Worm (Caenorhabditis elegans): ENCODE measurements around the gene F32D1.7.
"Not testable (repeated sequence)": the region's sequence is repeated elsewhere in the genome, so short reads cannot be mapped to it uniquely, and the experiment has no call there.

The F32D1.7 gene

ce11 chrV:4345714-4346113 is 30.3 kb downstream of the F32D1.7 start, which contains the start of gene figl-1:
figl-1 (minus strand) TSS chrV:4345999.
- TF ChIP-seq ceh-13 (GFP tag; optimal IDR thresholded peaks at IDR 0.05) = no peak
- TF ChIP-seq B0310.2 (tag; optimal IDR thresholded peaks at IDR 0.05) = no peak

DNA sequence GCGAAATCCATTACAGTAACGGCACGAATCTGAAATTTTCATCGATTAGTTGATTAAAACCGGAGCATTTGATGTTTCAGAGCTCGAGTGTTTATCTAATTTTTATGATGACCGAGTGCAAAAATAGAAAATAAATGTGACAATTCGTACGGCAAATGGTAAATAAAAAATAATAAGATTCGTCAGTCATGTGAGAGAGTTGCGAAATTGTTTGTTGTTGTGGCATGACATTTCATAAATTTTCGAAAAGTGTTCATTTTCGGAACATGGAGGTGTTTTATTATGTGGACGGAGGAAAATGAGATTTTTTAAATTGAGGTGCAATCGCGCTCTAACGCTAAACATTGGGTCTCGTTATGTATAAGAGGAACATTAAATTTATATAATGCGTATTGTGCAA is 34.2 kb downstream of the F32D1.7 start:
- no peak for TF ChIP-seq B0310.2 (tag; optimal IDR thresholded peaks at IDR 0.05)
- no peak for TF ChIP-seq sea-1 (GFP tag; conservative IDR thresholded peaks at IDR 0.05)
- TF ChIP-seq F13C5.2 (tag; optimal IDR thresholded peaks at IDR 0.05) = no peak
- no peak for TF ChIP-seq aly-1 (tag; optimal IDR thresholded peaks at IDR 0.05)
- no peak for TF ChIP-seq hmbx-1 (tag; optimal IDR thresholded peaks at IDR 0.05)
- TF ChIP-seq flt-1 (GFP tag; IDR thresholded peaks at IDR 0.05) = no peak
- no peak for TF ChIP-seq pes-1 (GFP tag; IDR thresholded peaks at IDR 0.05)
- no peak for TF ChIP-seq ets-7 (tag; optimal IDR thresholded peaks at IDR 0.05)
- no peak for TF ChIP-seq ceh-13 (GFP tag; optimal IDR thresholded peaks at IDR 0.05)
- no peak for TF ChIP-seq hmg-4 (GFP tag; optimal IDR thresholded peaks at IDR 0.05)
- no peak for TF ChIP-seq tbx-11 (GFP tag; IDR thresholded peaks at IDR 0.05)
- TF ChIP-seq tbx-37 (GFP tag; conservative IDR thresholded peaks at IDR 0.05) = no peak
- TF ChIP-seq scrt-1 (GFP tag; IDR thresholded peaks at IDR 0.05) = no peak
- no peak for TF ChIP-seq tra-4 (tag; optimal IDR thresholded peaks at IDR 0.05)
- no peak for TF ChIP-seq ceh-36 (tag; optimal IDR thresholded peaks at IDR 0.05)
- no peak for TF ChIP-seq hnd-1 (tag; optimal IDR thresholded peaks at IDR 0.05)
- no peak for TF ChIP-seq ama-1 (optimal IDR thresholded peaks at IDR 0.05)

- TF ChIP-seq ets-7 (tag; optimal IDR thresholded peaks at IDR 0.05) = no peak
- TF ChIP-seq tbx-37 (GFP tag; conservative IDR thresholded peaks at IDR 0.05) = no peak
- no peak for TF ChIP-seq scrt-1 (GFP tag; IDR thresholded peaks at IDR 0.05)
- no peak for TF ChIP-seq ama-1 (optimal IDR thresholded peaks at IDR 0.05)
- TF ChIP-seq hmg-4 (GFP tag; optimal IDR thresholded peaks at IDR 0.05) = no peak
- TF ChIP-seq tra-4 (tag; optimal IDR thresholded peaks at IDR 0.05) = no peak
- no peak for TF ChIP-seq sea-1 (GFP tag; conservative IDR thresholded peaks at IDR 0.05)
- TF ChIP-seq ceh-13 (GFP tag; optimal IDR thresholded peaks at IDR 0.05) = no peak
- TF ChIP-seq B0310.2 (tag; optimal IDR thresholded peaks at IDR 0.05) = no peak
- TF ChIP-seq F13C5.2 (tag; optimal IDR thresholded peaks at IDR 0.05) = no peak
- no peak for TF ChIP-seq flt-1 (GFP tag; IDR thresholded peaks at IDR 0.05)
- no peak for TF ChIP-seq hnd-1 (tag; optimal IDR thresholded peaks at IDR 0.05)
- TF ChIP-seq hmbx-1 (tag; optimal IDR thresholded peaks at IDR 0.05) = no peak
- no peak for TF ChIP-seq aly-1 (tag; optimal IDR thresholded peaks at IDR 0.05)
- TF ChIP-seq tbx-11 (GFP tag; IDR thresholded peaks at IDR 0.05) = no peak
- no peak for TF ChIP-seq ceh-36 (tag; optimal IDR thresholded peaks at IDR 0.05)
- no peak for TF ChIP-seq pes-1 (GFP tag; IDR thresholded peaks at IDR 0.05)
Measured at ce11 chrV:4341208-4341607, 34.8 kb downstream of the F32D1.7 start, which contains the start of gene glrx-3. glrx-3 (minus strand) TSS chrV:4341308.

DNA sequence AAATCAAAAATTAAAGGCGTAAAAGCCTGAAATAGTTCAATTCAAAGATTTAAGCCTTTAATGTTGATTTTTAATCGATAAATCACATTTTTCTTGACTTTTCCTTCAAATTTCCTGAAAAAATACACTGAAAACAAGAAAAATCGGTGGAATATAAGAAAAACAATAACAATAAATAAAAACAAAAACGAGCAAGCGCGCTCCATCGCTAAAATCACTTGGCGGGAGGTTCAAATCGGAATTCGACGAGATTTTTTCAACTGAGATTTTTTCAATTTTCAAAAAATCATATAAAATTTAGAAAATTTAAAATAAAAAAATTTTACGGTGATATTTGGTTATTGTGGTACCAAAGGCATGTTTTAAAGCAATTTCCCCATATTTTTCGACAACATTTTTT is 36.5 kb downstream of the F32D1.7 start:
- TF ChIP-seq hmbx-1 (tag; optimal IDR thresholded peaks at IDR 0.05) (no peak), pes-1 (GFP tag; IDR thresholded peaks at IDR 0.05) (no peak), scrt-1 (GFP tag; IDR thresholded peaks at IDR 0.05) (no peak), flt-1 (GFP tag; IDR thresholded peaks at IDR 0.05) (no peak), hmg-4 (GFP tag; optimal IDR thresholded peaks at IDR 0.05) (no peak), tra-4 (tag; optimal IDR thresholded peaks at IDR 0.05) (no peak), hnd-1 (tag; optimal IDR thresholded peaks at IDR 0.05) (no peak)

DNA sequence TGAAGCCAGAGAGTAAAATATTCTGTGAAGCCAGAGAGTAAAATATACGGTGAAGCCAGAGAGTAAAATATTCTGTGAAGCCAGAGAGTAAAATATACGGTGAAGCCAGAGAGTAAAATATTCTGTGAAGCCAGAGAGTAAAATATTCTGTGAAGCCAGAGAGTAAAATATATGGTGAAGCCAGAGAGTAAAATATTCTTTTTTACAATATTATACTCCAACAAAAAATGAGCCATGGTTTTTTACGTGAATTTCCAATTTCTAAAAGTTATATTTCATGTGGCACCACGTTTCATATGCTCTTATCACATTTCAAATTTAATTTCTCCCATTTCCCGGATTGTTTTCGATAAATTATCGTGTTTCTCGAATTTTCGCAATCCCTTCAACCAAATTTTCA is 39.5 kb downstream of the F32D1.7 start, which contains the start of gene irld-1:
Gene irld-1, plus strand, starts transcription at position 301 of the 400 bp plus-strand sequence.
- TF ChIP-seq aly-1 (tag; optimal IDR thresholded peaks at IDR 0.05); hmg-4 (GFP tag; optimal IDR thresholded peaks at IDR 0.05); ama-1 (optimal IDR thresholded peaks at IDR 0.05): not testable (repeated sequence)

DNA sequence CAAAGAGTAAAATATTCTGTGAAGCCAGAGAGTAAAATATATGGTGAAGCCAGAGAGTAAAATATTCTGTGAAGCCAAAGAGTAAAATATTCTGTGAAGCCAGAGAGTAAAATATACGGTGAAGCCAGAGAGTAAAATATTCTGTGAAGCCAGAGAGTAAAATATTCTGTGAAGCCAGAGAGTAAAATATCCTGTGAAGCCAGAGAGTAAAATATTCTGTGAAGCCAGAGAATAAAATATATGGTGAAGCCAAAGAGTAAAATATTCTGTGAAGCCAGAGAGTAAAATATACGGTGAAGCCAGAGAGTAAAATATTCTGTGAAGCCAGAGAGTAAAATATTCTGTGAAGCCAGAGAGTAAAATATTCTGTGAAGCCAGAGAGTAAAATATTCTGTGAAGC is 42.5 kb downstream of the F32D1.7 start:
- peak; percentile 40; the same call in 1 of the 2 replicates for TF ChIP-seq tbx-37 (GFP tag; conservative IDR thresholded peaks at IDR 0.05)

- no peak for TF ChIP-seq hnd-1 (tag; optimal IDR thresholded peaks at IDR 0.05)
- no peak for TF ChIP-seq tbx-37 (GFP tag; conservative IDR thresholded peaks at IDR 0.05)
- no peak for TF ChIP-seq flt-1 (GFP tag; IDR thresholded peaks at IDR 0.05)
- TF ChIP-seq tra-4 (tag; optimal IDR thresholded peaks at IDR 0.05) = no peak
- TF ChIP-seq sea-1 (GFP tag; conservative IDR thresholded peaks at IDR 0.05) = no peak
- TF ChIP-seq ets-7 (tag; optimal IDR thresholded peaks at IDR 0.05) = no peak
- TF ChIP-seq hmbx-1 (tag; optimal IDR thresholded peaks at IDR 0.05) = no peak
- no peak for TF ChIP-seq tbx-11 (GFP tag; IDR thresholded peaks at IDR 0.05)
- no peak for TF ChIP-seq pes-1 (GFP tag; IDR thresholded peaks at IDR 0.05)
- no peak for TF ChIP-seq hmg-4 (GFP tag; optimal IDR thresholded peaks at IDR 0.05)
- no peak for TF ChIP-seq F13C5.2 (tag; optimal IDR thresholded peaks at IDR 0.05)
- TF ChIP-seq scrt-1 (GFP tag; IDR thresholded peaks at IDR 0.05) = no peak
- no peak for TF ChIP-seq ceh-36 (tag; optimal IDR thresholded peaks at IDR 0.05)
- TF ChIP-seq ceh-13 (GFP tag; optimal IDR thresholded peaks at IDR 0.05) = no peak
- TF ChIP-seq ama-1 (optimal IDR thresholded peaks at IDR 0.05) = no peak
Measured at ce11 chrV:4332450-4332849, 43.5 kb downstream of the F32D1.7 start, which contains the start of gene oac-12. oac-12 (minus strand) TSS chrV:4332550.

DNA sequence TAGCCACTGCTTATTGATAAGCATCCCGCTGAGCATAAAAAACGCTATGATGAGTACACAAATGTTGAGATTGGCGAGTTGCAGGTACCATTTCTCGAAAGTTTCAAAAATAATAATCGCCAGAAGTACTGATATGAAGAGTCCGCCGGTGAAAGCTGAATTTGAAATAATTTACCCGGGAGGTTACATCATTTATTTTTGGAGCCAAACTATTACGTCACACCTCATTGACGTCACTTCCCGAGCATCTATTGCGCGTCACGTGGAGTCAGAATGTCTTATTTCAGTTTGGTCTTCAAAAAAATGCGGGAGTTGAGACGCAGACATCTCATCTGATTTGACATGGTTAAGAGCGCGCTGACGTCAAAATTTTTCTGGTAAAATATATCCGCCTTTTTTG is 45.2 kb downstream of the F32D1.7 start:
- TF ChIP-seq hnd-1 (tag; optimal IDR thresholded peaks at IDR 0.05) (no peak), tbx-11 (GFP tag; IDR thresholded peaks at IDR 0.05) (no peak), ceh-36 (tag; optimal IDR thresholded peaks at IDR 0.05) (no peak), sea-1 (GFP tag; conservative IDR thresholded peaks at IDR 0.05) (no peak), ceh-13 (GFP tag; optimal IDR thresholded peaks at IDR 0.05) (no peak), F13C5.2 (tag; optimal IDR thresholded peaks at IDR 0.05) (no peak)
